Worm (Caenorhabditis elegans): ENCODE measurements around the gene rps-29.

ce11 chrIII:761476-761875 lies 32.6 kb upstream of the rps-29 start, which contains the start of gene nlp-52:
- TF ChIP-seq unc-62 (GFP tag; optimal IDR thresholded peaks at IDR 0.05) (no peak), nhr-12 (tag; optimal IDR thresholded peaks at IDR 0.05) (no peak), lin-13 (tag; optimal IDR thresholded peaks at IDR 0.05) (no peak), sptf-1 (tag; optimal IDR thresholded peaks at IDR 0.05) (no peak), nhr-28 (tag; optimal IDR thresholded peaks at IDR 0.05) (no peak), ces-1 (GFP tag; optimal IDR thresholded peaks at IDR 0.05) (no peak)

All from whole organism, mixed stage, embryonic.